Worm (Caenorhabditis elegans) whole organism, early embryonic: ENCODE measurements around the gene str-37.

Experiments
- B0310.2 ChIP-seq: sonication (generic microtip); optimal IDR thresholded peaks from 2 replicates; lab custom pipeline; 2016; ENCODE audit warnings: mild to moderate bottlenecking, missing genetic modification characterization, missing compliant biosample characterization
- F13C5.2 ChIP-seq: sonication (generic microtip); optimal IDR thresholded peaks from 2 replicates; lab custom pipeline; 2017; ENCODE audit warnings: mild to moderate bottlenecking, missing genetic modification characterization, inconsistent platforms, missing compliant biosample characterization
- aly-1 ChIP-seq: sonication (generic microtip); optimal IDR thresholded peaks from 2 replicates; lab custom pipeline; 2016; ENCODE audit warnings: missing genetic modification characterization, missing compliant biosample characterization
- ama-1 ChIP-seq: fragments of 150-350 bp; optimal IDR thresholded peaks from 2 replicates; lab custom pipeline; 2014
- ceh-13 ChIP-seq: fragments of 200-800 bp; sonication (Bioruptor generic); optimal IDR thresholded peaks from 2 replicates; lab custom pipeline; 2018; ENCODE audit warnings: mild to moderate bottlenecking, missing genetic modification characterization, missing compliant biosample characterization
- ceh-36 ChIP-seq: sonication (generic microtip); optimal IDR thresholded peaks from 2 replicates; lab custom pipeline; 2016; ENCODE audit warnings: missing genetic modification characterization, inconsistent platforms, missing compliant biosample characterization
- ets-7 ChIP-seq: sonication (generic microtip); optimal IDR thresholded peaks from 2 replicates; lab custom pipeline; 2016; ENCODE audit warnings: missing genotype, missing genetic modification characterization, missing compliant biosample characterization
- flt-1 ChIP-seq: fragments of 200-800 bp; sonication (Bioruptor generic); IDR thresholded peaks from 2 replicates; pipeline ENCODE4 v1.3.6; 2022; ENCODE audit warnings: missing genetic modification characterization, missing compliant biosample characterization
- hmbx-1 ChIP-seq: sonication (generic microtip); optimal IDR thresholded peaks from 2 replicates; lab custom pipeline; 2016; ENCODE audit warnings: mild to moderate bottlenecking, missing genetic modification characterization, missing compliant biosample characterization
- hmg-4 ChIP-seq: fragments of 200-800 bp; sonication (Bioruptor generic); optimal IDR thresholded peaks from 2 replicates; lab custom pipeline; 2018; ENCODE audit warnings: mild to moderate bottlenecking, missing genetic modification characterization, missing compliant biosample characterization
- hnd-1 ChIP-seq: sonication (generic microtip); optimal IDR thresholded peaks from 2 replicates; lab custom pipeline; 2016; ENCODE audit warnings: missing genetic modification characterization, missing compliant biosample characterization
- pes-1 ChIP-seq: fragments of 200-800 bp; sonication (Bioruptor generic); IDR thresholded peaks from 2 replicates; pipeline ENCODE4 v1.3.6; 2022; ENCODE audit warnings: missing genetic modification reagents, missing genetic modification characterization, missing compliant biosample characterization
- scrt-1 ChIP-seq: fragments of 200-800 bp; sonication (Bioruptor generic); IDR thresholded peaks from 2 replicates; pipeline ENCODE4 v1.3.6; 2022; ENCODE audit warnings: missing genetic modification characterization, missing compliant biosample characterization
- sea-1 ChIP-seq: fragments of 200-800 bp; sonication (Bioruptor generic); conservative IDR thresholded peaks from 2 replicates; pipeline ENCODE4 v1.3.6; 2022; ENCODE audit warnings: missing genetic modification characterization, missing compliant biosample characterization
- tbx-11 ChIP-seq: fragments of 200-800 bp; sonication (Bioruptor generic); IDR thresholded peaks from 2 replicates; pipeline ENCODE4 v1.3.6; 2022; ENCODE audit warnings: missing genetic modification characterization, missing compliant biosample characterization
- tbx-37 ChIP-seq: fragments of 200-800 bp; sonication (Bioruptor generic); conservative IDR thresholded peaks from 2 replicates; pipeline ENCODE4 v1.3.6; 2022; ENCODE audit warnings: missing genetic modification reagents, missing genetic modification characterization, missing compliant biosample characterization
- tra-4 ChIP-seq: sonication (generic microtip); optimal IDR thresholded peaks from 2 replicates; lab custom pipeline; 2017; ENCODE audit warnings: missing genetic modification characterization, missing compliant biosample characterization

str-37 gene

ce11 chrV:13297220-13297619 lies 30.3 kb upstream of the str-37 start, which contains the start of gene C26E1.1:
Gene C26E1.1 (plus strand): TSS chrV:13297520.
- TF ChIP-seq hnd-1 (tag; lab: Kevin White, UChicago) (no peak), ceh-13 (GFP tag; lab: Kevin White, UChicago) (no peak), F13C5.2 (no peak), tbx-37 (no peak), B0310.2 (tag; lab: Kevin White, UChicago) (no peak), hmg-4 (no peak)

ce11 chrV:13298706-13299105 lies 28.9 kb upstream of the str-37 start:
- TF ChIP-seq ets-7: no peak
- no peak for TF ChIP-seq tra-4
- TF ChIP-seq ama-1: no peak
- TF ChIP-seq flt-1: no peak
- TF ChIP-seq scrt-1 (GFP tag; lab: Robert Waterston, UW): no peak
- no peak for TF ChIP-seq hmg-4
- TF ChIP-seq tbx-11 (GFP tag; lab: Robert Waterston, UW): no peak
- no peak for TF ChIP-seq tbx-37
- TF ChIP-seq hnd-1 (tag; lab: Kevin White, UChicago): no peak
- TF ChIP-seq aly-1 (tag; lab: Kevin White, UChicago): no peak
- no peak for TF ChIP-seq pes-1 (GFP tag; lab: Robert Waterston, UW)

DNA sequence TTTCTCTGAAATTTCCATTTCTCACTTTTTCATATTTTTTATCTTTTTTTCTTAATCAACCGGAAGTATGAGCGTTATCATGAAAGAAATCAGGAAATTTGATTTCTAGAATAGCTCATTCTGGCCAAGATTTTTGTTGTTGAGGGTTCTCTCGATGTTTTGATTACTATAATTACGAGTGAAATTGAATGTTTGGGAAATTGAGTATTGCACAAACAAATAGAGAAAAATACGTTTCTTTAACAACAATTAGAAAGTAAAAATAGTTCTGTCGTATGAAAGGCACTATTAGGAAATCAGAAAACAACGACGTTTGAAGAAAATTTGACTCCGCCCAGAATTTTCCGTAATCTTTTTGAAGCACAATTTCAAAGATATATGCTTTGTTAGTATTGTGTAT lies 28.2 kb upstream of the str-37 start:
- TF ChIP-seq hnd-1 (tag; lab: Kevin White, UChicago): no peak
- no peak for TF ChIP-seq scrt-1 (GFP tag; lab: Robert Waterston, UW)
- no peak for TF ChIP-seq hmg-4
- no peak for TF ChIP-seq aly-1 (tag; lab: Kevin White, UChicago)
- no peak for TF ChIP-seq tbx-37
- TF ChIP-seq flt-1: no peak
- no peak for TF ChIP-seq B0310.2 (tag; lab: Kevin White, UChicago)

DNA sequence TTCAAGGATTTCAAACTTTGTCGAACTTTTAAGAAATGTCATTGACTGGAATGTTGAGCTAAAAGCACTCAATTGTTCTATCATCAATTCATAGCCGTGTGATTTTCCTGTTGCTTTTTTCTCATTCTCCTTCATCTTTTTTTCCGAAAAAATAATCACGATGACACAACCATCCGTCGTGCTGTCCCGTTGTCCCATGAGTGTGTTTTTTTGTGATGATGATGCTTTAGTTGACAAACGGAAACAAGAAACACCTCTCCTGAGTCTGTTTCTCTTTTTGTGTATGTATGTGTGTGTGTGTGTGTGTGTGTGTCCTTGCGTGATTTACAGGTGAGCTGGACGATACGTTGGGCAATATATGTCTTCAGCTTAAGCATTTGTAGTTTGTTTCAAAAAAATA lies 27.1 kb upstream of the str-37 start:
- no peak for TF ChIP-seq pes-1 (GFP tag; lab: Robert Waterston, UW)
- no peak for TF ChIP-seq ceh-36 (tag; lab: Kevin White, UChicago)
- no peak for TF ChIP-seq hnd-1 (tag; lab: Kevin White, UChicago)
- no peak for TF ChIP-seq scrt-1 (GFP tag; lab: Robert Waterston, UW)
- TF ChIP-seq sea-1 (GFP tag; lab: Robert Waterston, UW): no peak
- no peak for TF ChIP-seq ceh-13 (GFP tag; lab: Kevin White, UChicago)
- no peak for TF ChIP-seq ama-1
- TF ChIP-seq hmbx-1 (tag; lab: Kevin White, UChicago): no peak
- no peak for TF ChIP-seq tra-4
- no peak for TF ChIP-seq B0310.2 (tag; lab: Kevin White, UChicago)
- no peak for TF ChIP-seq hmg-4
- TF ChIP-seq aly-1 (tag; lab: Kevin White, UChicago): no peak
- TF ChIP-seq flt-1: no peak
- no peak for TF ChIP-seq ets-7
- TF ChIP-seq tbx-37: no peak
- no peak for TF ChIP-seq F13C5.2

DNA sequence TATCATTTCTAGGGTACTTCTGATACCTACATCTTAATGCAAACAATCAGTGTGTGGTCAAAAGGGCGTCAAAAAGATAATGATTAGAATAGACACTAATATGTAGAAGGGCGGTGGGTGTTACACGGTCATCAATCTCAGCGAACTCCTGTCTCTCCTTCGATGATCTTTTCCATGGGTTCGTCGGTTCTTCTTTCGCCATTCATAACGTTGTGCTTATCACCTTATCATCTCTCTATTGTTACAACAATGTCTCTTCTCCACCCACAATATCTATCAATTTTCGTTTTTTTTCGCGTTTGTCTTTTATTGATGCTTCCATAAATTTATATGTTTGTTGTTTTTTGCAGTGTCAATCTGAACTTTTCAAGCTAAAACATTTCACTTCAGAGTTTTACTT lies 26.1 kb upstream of the str-37 start, which contains the start of gene ceh-79:
Gene ceh-79, plus strand, starts transcription at position 391 of the 400 bp plus-strand sequence.
- TF ChIP-seq pes-1 (GFP tag; lab: Robert Waterston, UW): no peak
- no peak for TF ChIP-seq scrt-1 (GFP tag; lab: Robert Waterston, UW)
- TF ChIP-seq sea-1 (GFP tag; lab: Robert Waterston, UW): no peak
- no peak for TF ChIP-seq tbx-11 (GFP tag; lab: Robert Waterston, UW)
- no peak for TF ChIP-seq ceh-13 (GFP tag; lab: Kevin White, UChicago)
- TF ChIP-seq tbx-37: no peak
- TF ChIP-seq ama-1: no peak
- TF ChIP-seq tra-4: no peak
- TF ChIP-seq B0310.2 (tag; lab: Kevin White, UChicago): no peak

DNA sequence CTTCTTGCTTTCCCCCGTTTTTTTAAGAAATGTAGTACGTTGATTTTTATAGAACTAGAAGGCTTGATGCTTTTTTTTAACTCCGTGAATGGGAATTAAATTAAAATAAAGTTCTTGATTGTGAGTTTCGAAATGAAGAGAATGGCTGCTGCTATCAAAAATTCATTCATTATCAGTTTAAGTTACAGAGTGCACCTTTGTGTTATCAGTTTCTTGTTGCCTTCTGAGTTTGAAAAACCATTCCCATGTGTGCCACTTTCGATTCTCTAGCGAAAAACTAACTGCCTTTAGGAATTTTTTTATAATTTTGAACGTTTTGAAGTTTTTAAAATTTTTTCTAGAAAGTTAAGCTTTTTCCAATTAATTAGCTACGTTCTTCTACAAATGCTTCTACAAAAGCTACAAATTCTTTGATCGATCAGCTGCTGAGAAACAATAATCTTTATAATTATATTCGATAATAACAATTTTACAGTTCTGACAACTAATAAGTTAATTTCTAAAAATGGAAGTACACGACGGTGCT lies 22.8 kb upstream of the str-37 start, which contains the start of gene C26E1.2:
Gene C26E1.2, plus strand, starts transcription at position 476 of the 526 bp plus-strand sequence.
- TF ChIP-seq sea-1 (GFP tag; lab: Robert Waterston, UW) (no peak), ceh-13 (GFP tag; lab: Kevin White, UChicago) (no peak), ama-1 (no peak), pes-1 (GFP tag; lab: Robert Waterston, UW) (no peak), hmbx-1 (tag; lab: Kevin White, UChicago) (no peak), hmg-4 (no peak), tra-4 (no peak), ceh-36 (tag; lab: Kevin White, UChicago) (no peak)

ce11 chrV:13308616-13309015 lies 18.9 kb upstream of the str-37 start, which contains the start of gene C50B6.1:
Gene C50B6.1 (plus strand): TSS chrV:13308916.
- TF ChIP-seq tbx-11 (GFP tag; lab: Robert Waterston, UW): no peak
- no peak for TF ChIP-seq F13C5.2
- TF ChIP-seq ceh-13 (GFP tag; lab: Kevin White, UChicago): no peak
- no peak for TF ChIP-seq tra-4
- no peak for TF ChIP-seq flt-1
- no peak for TF ChIP-seq tbx-37
- no peak for TF ChIP-seq sea-1 (GFP tag; lab: Robert Waterston, UW)
- no peak for TF ChIP-seq pes-1 (GFP tag; lab: Robert Waterston, UW)
- no peak for TF ChIP-seq ets-7
- no peak for TF ChIP-seq hmbx-1 (tag; lab: Kevin White, UChicago)
- no peak for TF ChIP-seq aly-1 (tag; lab: Kevin White, UChicago)
- TF ChIP-seq scrt-1 (GFP tag; lab: Robert Waterston, UW): no peak

ce11 chrV:13309806-13310205 lies 17.8 kb upstream of the str-37 start:
- TF ChIP-seq hnd-1 (tag; lab: Kevin White, UChicago) (no peak), pes-1 (GFP tag; lab: Robert Waterston, UW) (no peak), F13C5.2 (no peak), hmbx-1 (tag; lab: Kevin White, UChicago) (no peak), tbx-37 (no peak), ama-1 (no peak), flt-1 (no peak)
